Fruit fly (Drosophila melanogaster): ENCODE data around the gene eff.
A peak's percentile ranks its signal among the peaks of the same experiment; 100 is the strongest.

The eff gene

DNA sequence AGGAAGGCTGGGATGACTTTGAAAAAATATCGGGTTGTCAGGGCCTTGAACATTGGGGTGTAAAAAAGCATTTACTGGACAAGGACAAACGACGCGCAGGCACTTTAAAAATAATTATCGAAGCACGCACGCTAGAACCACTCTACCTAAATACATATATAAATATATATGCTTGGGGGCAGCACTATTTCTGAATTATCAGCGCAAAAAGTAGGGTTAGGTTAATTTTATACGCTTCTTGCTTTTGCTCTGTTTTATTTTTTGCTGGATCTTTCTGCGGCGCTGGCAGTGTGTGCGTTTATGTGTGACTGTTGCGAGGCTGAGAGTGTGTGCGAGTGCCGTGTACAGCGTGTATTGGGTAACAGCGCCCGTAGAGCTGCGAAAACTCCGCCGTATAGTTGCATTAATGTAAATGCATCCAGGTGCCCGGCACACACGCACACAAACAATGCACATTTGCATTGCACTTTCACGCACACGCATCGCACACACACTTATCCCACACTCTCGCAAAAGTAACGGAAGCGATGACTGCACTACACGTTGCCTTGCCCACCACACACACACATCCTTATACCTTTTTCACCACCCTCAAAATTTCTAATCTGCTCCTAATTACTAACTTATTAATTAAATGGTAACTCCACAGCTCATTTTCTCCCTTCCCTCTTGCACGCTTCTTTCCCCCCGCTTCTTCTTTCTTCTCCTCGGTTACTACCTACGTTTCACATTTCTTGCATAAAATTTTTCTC, 1.4 kb downstream of the eff start:
- TF ChIP-seq kay (GFP tag; ENCODE audit: borderline replicate concordance) = peak; percentile 55
- TF ChIP-seq tj (GFP tag; optimal IDR thresholded peaks at IDR 0.05) = peak; percentile 42
- TF ChIP-seq CG12768 (GFP tag; optimal IDR thresholded peaks at IDR 0.05) = no peak
- TF ChIP-seq ovo (GFP tag; optimal IDR thresholded peaks at IDR 0.05) = peak; percentile 95
- no peak for TF ChIP-seq CG33017 (tag; optimal IDR thresholded peaks at IDR 0.05)
- no peak for TF ChIP-seq Hr96 (GFP tag; optimal IDR thresholded peaks at IDR 0.05)
- no peak for TF ChIP-seq CG14711 (tag; optimal IDR thresholded peaks at IDR 0.05)
- no peak for TF ChIP-seq cic (GFP tag; optimal IDR thresholded peaks at IDR 0.05)
- no peak for TF ChIP-seq toe (GFP tag; optimal IDR thresholded peaks at IDR 0.05)
- TF ChIP-seq CG7101 (tag; optimal IDR thresholded peaks at IDR 0.05) = no peak
- no peak for TF ChIP-seq Crg-1 (GFP tag; optimal IDR thresholded peaks at IDR 0.05)
- no peak for TF ChIP-seq CG1620 (GFP tag; optimal IDR thresholded peaks at IDR 0.05)
- peak in 1 of 2 experiments; percentile 53 for TF ChIP-seq cnc (optimal IDR thresholded peaks at IDR 0.05)
- TF ChIP-seq pad (GFP tag; optimal IDR thresholded peaks at IDR 0.05) = no peak

DNA sequence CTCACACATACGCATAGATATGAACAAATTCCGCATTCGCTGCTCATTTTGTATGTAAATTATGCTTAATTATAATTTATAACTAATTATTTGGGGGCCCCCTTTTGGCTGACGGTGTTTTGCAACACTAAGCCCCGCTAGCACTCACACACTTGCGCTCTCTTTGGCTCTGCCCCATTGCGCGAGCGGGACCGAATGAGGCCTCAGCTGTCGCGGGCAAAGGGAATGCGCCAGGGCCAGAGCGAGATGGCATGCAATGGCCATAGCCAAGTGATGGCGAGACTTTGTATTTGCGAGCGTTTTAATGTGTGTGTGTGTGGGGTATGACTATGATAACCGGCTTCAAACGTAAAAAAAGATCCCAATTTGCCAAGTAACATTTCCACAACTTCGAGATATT, 2.0 kb downstream of the eff start:
- TF ChIP-seq tj (GFP tag; optimal IDR thresholded peaks at IDR 0.05) = peak; percentile 67
- peak; percentile 60 for TF ChIP-seq CG7101 (tag; optimal IDR thresholded peaks at IDR 0.05)
- no peak for TF ChIP-seq CG5204 (GFP tag; optimal IDR thresholded peaks at IDR 0.05)
- TF ChIP-seq CG7045 (GFP tag; optimal IDR thresholded peaks at IDR 0.05) = peak; percentile 52
- peak; percentile 75 for TF ChIP-seq bab1 (GFP tag; optimal IDR thresholded peaks at IDR 0.05)
- TF ChIP-seq cic (GFP tag; optimal IDR thresholded peaks at IDR 0.05) = peak; percentile 90
- peak; percentile 66 for TF ChIP-seq Hr96 (GFP tag; optimal IDR thresholded peaks at IDR 0.05)
- no peak for TF ChIP-seq Crg-1 (GFP tag; optimal IDR thresholded peaks at IDR 0.05)
- peak; percentile 95 for TF ChIP-seq pad (GFP tag; optimal IDR thresholded peaks at IDR 0.05)
- peak; percentile 26 for TF ChIP-seq CG33017 (tag; optimal IDR thresholded peaks at IDR 0.05)
- peak; percentile 7 for TF ChIP-seq CG11617 (GFP tag; optimal IDR thresholded peaks at IDR 0.05)
- TF ChIP-seq cnc (optimal IDR thresholded peaks at IDR 0.05) = no peak
- peak; percentile 50 for TF ChIP-seq toe (GFP tag; optimal IDR thresholded peaks at IDR 0.05)
- peak; percentile 24 for TF ChIP-seq CG14711 (tag; optimal IDR thresholded peaks at IDR 0.05)
- peak; percentile 96 for TF ChIP-seq kay (GFP tag; ENCODE audit: borderline replicate concordance)
- peak; percentile 90 for TF ChIP-seq CG12768 (GFP tag; optimal IDR thresholded peaks at IDR 0.05)
- TF ChIP-seq CG1620 (GFP tag; optimal IDR thresholded peaks at IDR 0.05) = peak; percentile 67
- TF ChIP-seq ovo (GFP tag; optimal IDR thresholded peaks at IDR 0.05) = peak; percentile 82
- TF ChIP-seq Clk (GFP tag; optimal IDR thresholded peaks at IDR 0.05) = peak; percentile 68
- peak; percentile 73 for TF ChIP-seq Mnt (GFP tag; optimal IDR thresholded peaks at IDR 0.05)

DNA sequence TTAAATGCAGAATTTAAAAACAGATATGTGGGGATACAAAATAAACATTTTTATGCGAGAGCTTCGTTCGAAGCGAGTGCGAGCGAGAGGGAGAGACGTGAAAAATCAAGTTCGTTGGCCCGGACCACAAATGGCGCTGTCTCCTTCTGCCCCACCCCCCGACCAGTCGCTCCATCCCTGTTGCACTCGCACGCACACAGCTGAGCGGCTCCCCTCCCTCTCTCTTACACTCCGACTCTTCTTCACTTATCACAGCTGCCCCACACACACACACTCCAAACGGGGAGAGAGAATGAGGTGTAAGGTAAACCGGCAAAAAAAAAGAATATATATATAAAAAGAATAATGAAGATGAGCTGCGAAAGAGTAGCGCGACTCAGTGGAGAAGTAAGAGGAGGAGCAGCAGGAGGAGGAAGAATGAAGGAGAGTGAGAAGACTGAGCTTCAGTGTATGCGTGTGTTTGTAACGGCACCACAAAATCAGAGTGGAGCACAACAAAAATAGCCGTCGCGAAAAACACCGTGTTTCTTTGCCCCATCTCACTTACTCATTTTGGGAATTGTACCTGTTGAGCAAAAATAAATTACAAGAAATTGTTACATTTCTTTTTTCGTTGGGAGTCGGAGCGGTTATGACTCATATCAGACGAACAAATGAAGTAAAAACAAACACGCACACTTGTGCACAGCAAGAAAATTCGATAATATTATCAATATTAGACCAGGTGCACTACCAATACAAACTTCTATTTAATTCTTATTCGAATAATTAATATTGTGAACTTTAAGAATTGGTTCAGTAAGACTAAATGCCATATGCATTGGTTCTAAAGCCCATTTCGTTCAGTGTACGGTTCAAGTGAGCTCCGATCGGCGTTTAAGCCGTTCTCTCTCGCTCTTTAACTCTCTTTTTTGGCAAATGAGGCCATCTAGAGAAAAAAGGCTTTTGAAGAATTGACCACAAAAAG, 2.9 kb downstream of the eff start:
- TF ChIP-seq CG1620 (GFP tag; optimal IDR thresholded peaks at IDR 0.05) (no peak), CG14711 (tag; optimal IDR thresholded peaks at IDR 0.05) (peak; percentile 77), toe (GFP tag; optimal IDR thresholded peaks at IDR 0.05) (no peak), ovo (GFP tag; optimal IDR thresholded peaks at IDR 0.05) (peak; percentile 13), kay (GFP tag; ENCODE audit: borderline replicate concordance) (peak; percentile 84), CG7045 (GFP tag; optimal IDR thresholded peaks at IDR 0.05) (no peak), CG5204 (GFP tag; optimal IDR thresholded peaks at IDR 0.05) (no peak), CG12768 (GFP tag; optimal IDR thresholded peaks at IDR 0.05) (no peak), bab1 (GFP tag; optimal IDR thresholded peaks at IDR 0.05) (peak; percentile 94), Mnt (GFP tag; optimal IDR thresholded peaks at IDR 0.05) (no peak), cnc (optimal IDR thresholded peaks at IDR 0.05) (no peak), Crg-1 (GFP tag; optimal IDR thresholded peaks at IDR 0.05) (peak; percentile 11), tj (GFP tag; optimal IDR thresholded peaks at IDR 0.05) (peak; percentile 20), Hr96 (GFP tag; optimal IDR thresholded peaks at IDR 0.05) (no peak), CG11617 (GFP tag; optimal IDR thresholded peaks at IDR 0.05) (peak; percentile 31), CG33017 (tag; optimal IDR thresholded peaks at IDR 0.05) (peak; percentile 41), Clk (GFP tag; optimal IDR thresholded peaks at IDR 0.05) (no peak), pad (GFP tag; optimal IDR thresholded peaks at IDR 0.05) (peak; percentile 66), CG7101 (tag; optimal IDR thresholded peaks at IDR 0.05) (peak; percentile 83)

DNA sequence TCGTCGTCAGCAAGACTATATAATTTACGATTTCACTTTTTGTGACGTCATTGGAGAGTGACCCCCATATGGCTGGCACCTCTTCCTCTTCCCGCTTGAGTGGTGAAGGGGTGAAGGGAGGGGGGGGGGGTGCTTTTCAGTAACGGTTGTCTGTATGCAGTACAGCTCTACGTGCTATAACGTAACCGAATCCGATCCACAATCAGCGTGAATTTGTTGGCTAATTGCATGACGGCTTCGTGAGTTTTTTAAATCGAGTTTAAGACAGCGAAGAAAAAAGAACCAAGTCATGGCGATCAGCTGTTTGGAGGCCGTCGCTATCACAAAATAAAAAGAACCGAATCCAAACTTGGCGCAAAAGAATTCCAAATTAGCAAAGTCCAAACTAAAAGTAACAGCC, 4.4 kb downstream of the eff start:
- TF ChIP-seq CG11617 (GFP tag; optimal IDR thresholded peaks at IDR 0.05) = no peak
- no peak for TF ChIP-seq toe (GFP tag; optimal IDR thresholded peaks at IDR 0.05)
- no peak for TF ChIP-seq CG1620 (GFP tag; optimal IDR thresholded peaks at IDR 0.05)
- TF ChIP-seq CG7101 (tag; optimal IDR thresholded peaks at IDR 0.05) = no peak
- no peak for TF ChIP-seq kay (GFP tag; ENCODE audit: borderline replicate concordance)
- peak; percentile 62 for TF ChIP-seq ovo (GFP tag; optimal IDR thresholded peaks at IDR 0.05)
- peak; percentile 26 for TF ChIP-seq cic (GFP tag; optimal IDR thresholded peaks at IDR 0.05)
- TF ChIP-seq tj (GFP tag; optimal IDR thresholded peaks at IDR 0.05) = peak; percentile 60
- peak; percentile 74 for TF ChIP-seq bab1 (GFP tag; optimal IDR thresholded peaks at IDR 0.05)
- peak in 1 of 2 experiments; percentile 61 for TF ChIP-seq cnc (optimal IDR thresholded peaks at IDR 0.05)

DNA sequence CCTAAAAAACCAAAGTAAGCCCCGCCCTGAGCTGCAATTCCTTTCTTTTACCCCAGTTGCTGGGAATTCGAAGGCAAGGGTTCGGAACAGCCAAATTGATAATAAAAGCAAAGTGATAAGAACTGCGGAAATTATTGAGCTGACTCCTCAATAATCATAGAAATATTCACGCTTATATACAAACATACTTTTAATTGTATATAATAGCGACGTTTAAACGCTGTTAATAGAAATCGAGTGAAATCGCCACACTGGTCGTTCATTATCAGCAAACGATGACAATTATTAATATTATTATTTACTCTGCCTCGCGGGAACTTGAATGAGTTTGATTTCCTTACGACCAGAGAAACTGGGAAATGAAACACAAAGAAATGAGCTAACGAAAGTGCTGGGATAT, 5.1 kb downstream of the eff start:
- no peak for TF ChIP-seq CG1620 (GFP tag; optimal IDR thresholded peaks at IDR 0.05)
- TF ChIP-seq CG33017 (tag; optimal IDR thresholded peaks at IDR 0.05) = no peak
- TF ChIP-seq tj (GFP tag; optimal IDR thresholded peaks at IDR 0.05) = peak; percentile 1
- no peak for TF ChIP-seq CG12768 (GFP tag; optimal IDR thresholded peaks at IDR 0.05)
- peak; percentile 84 for TF ChIP-seq kay (GFP tag; ENCODE audit: borderline replicate concordance)
- TF ChIP-seq Clk (GFP tag; optimal IDR thresholded peaks at IDR 0.05) = no peak
- no peak for TF ChIP-seq Crg-1 (GFP tag; optimal IDR thresholded peaks at IDR 0.05)
- TF ChIP-seq cic (GFP tag; optimal IDR thresholded peaks at IDR 0.05) = peak; percentile 56
- no peak for TF ChIP-seq toe (GFP tag; optimal IDR thresholded peaks at IDR 0.05)

All from whole organism, adult.